Fruit fly (Drosophila melanogaster) ovary, adult (tissue): ENCODE measurements around the gene Sema5c.

Source experiments
- CG17801 ChIP-seq: fragments of 200-800 bp; optimal IDR thresholded peaks from 2 replicates; lab custom pipeline; 2019; ENCODE audit warnings: missing biosample characterization, mild to moderate bottlenecking, missing genetic modification characterization, moderate library complexity; ENCODE audit not compliant: partially characterized antibody

Gene Sema5c

dm6 chr3L:12039084-12039483 is 42.5 kb downstream of the Sema5c start:
- TF ChIP-seq CG17801 (GFP tag; lab: Kevin White, UChicago) = no peak

dm6 chr3L:12037449-12038163 is 44.0 kb downstream of the Sema5c start:
- TF ChIP-seq CG17801 (GFP tag; lab: Kevin White, UChicago) = no peak

dm6 chr3L:12036658-12037057 is 45.0 kb downstream of the Sema5c start:
- TF ChIP-seq CG17801 (GFP tag; lab: Kevin White, UChicago) = no peak

dm6 chr3L:12032257-12032656 is 49.4 kb downstream of the Sema5c start, which contains the start of gene CG43993:
Gene CG43993 (plus strand): TSS chr3L:12032557.
- no peak for TF ChIP-seq CG17801 (GFP tag; lab: Kevin White, UChicago)

- peak; percentile 3 for TF ChIP-seq CG17801 (GFP tag; lab: Kevin White, UChicago)
Measured at dm6 chr3L:12030521-12030920, 51.1 kb downstream of the Sema5c start.

dm6 chr3L:12028534-12029029 is 53.0 kb downstream of the Sema5c start:
- TF ChIP-seq CG17801 (GFP tag; lab: Kevin White, UChicago) = no peak

dm6 chr3L:12027929-12028328 is 53.7 kb downstream of the Sema5c start:
- TF ChIP-seq CG17801 (GFP tag; lab: Kevin White, UChicago) = no peak

dm6 chr3L:12024947-12025346 is 56.7 kb downstream of the Sema5c start:
- no peak for TF ChIP-seq CG17801 (GFP tag; lab: Kevin White, UChicago)

dm6 chr3L:12023137-12023792 is 58.4 kb downstream of the Sema5c start:
- no peak for TF ChIP-seq CG17801 (GFP tag; lab: Kevin White, UChicago)

dm6 chr3L:12021903-12022302 is 59.7 kb downstream of the Sema5c start:
- no peak for TF ChIP-seq CG17801 (GFP tag; lab: Kevin White, UChicago)
